Worm (Caenorhabditis elegans): ENCODE results near the gene nft-1.
A peak's percentile ranks its signal among the peaks of the same experiment; 100 is the strongest.

The nft-1 gene

ce11 chrIII:11921658-11922098 lies 2.0 kb upstream of the nft-1 start, which contains the start of gene Y56A3A.22:
Gene Y56A3A.22, plus strand, starts transcription at chrIII:11921692.
- TF ChIP-seq aly-2 (tag; optimal IDR thresholded peaks at IDR 0.05) (no peak), lin-13 (GFP tag; optimal IDR thresholded peaks at IDR 0.05) (peak; percentile 31), blmp-1 (tag; optimal IDR thresholded peaks at IDR 0.05; ENCODE audit: insufficient read depth) (no peak), R02D3.7 (tag; optimal IDR thresholded peaks at IDR 0.05) (no peak), ztf-11 (tag; optimal IDR thresholded peaks at IDR 0.05) (no peak), ama-1 (optimal IDR thresholded peaks at IDR 0.05) (peak; percentile 39), unc-55 (GFP tag; optimal IDR thresholded peaks at IDR 0.05) (peak; percentile 3), elt-1 (tag; optimal IDR thresholded peaks at IDR 0.05) (no peak), zag-1 (tag; optimal IDR thresholded peaks at IDR 0.05) (no peak), sem-4 (tag; optimal IDR thresholded peaks at IDR 0.05) (no peak), nhr-21 (tag; optimal IDR thresholded peaks at IDR 0.05) (peak; percentile 26), lsy-2 (tag; optimal IDR thresholded peaks at IDR 0.05) (peak in 1 of 2 experiments; percentile 57), nhr-12 (tag; optimal IDR thresholded peaks at IDR 0.05) (no peak), nhr-129 (tag; optimal IDR thresholded peaks at IDR 0.05) (peak; percentile 33), nhr-25 (tag; optimal IDR thresholded peaks at IDR 0.05) (no peak), nhr-77 (tag; optimal IDR thresholded peaks at IDR 0.05) (no peak), sma-3 (GFP tag; optimal IDR thresholded peaks at IDR 0.05) (peak; percentile 1), ztf-1 (GFP tag; conservative IDR thresholded peaks at IDR 0.05) (0 out of 2 replicates have a peak, but pooled peaks have one; percentile 27), Y55F3AM.14 (GFP tag; optimal IDR thresholded peaks at IDR 0.05) (peak; percentile 31), gmeb-1 (tag; optimal IDR thresholded peaks at IDR 0.05) (peak; percentile 11), mab-5 (tag; optimal IDR thresholded peaks at IDR 0.05) (peak; percentile 7), ceh-16 (tag; optimal IDR thresholded peaks at IDR 0.05) (no peak)

DNA sequence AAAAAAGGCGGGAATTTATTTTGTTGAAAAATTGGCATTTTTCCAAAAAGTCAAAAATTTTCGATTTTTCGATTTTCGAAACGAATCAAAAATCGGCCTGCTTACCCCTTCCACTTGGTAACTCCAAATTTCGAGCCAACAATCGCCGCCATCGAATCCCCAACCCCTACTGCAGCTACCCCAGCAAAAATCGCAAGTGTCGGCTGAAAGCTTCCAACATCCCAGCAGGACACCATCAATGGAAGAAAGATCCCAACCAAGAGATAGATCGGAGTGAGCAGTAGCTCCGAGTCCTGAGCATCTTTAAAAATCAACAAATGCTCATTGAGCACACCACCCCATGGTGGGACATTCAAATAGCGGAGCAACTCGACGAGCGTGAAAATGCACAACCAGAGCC lies 7.2 kb downstream of the nft-1 start:
- TF ChIP-seq nhr-77 (tag; optimal IDR thresholded peaks at IDR 0.05) = no peak
- TF ChIP-seq alr-1 (tag; optimal IDR thresholded peaks at IDR 0.05) = no peak
- TF ChIP-seq mbf-1 (tag; optimal IDR thresholded peaks at IDR 0.05) = no peak
- TF ChIP-seq R02D3.7 (tag; optimal IDR thresholded peaks at IDR 0.05) = no peak
- no peak for TF ChIP-seq zag-1 (tag; optimal IDR thresholded peaks at IDR 0.05)
- TF ChIP-seq nhr-23 (tag; optimal IDR thresholded peaks at IDR 0.05) = no peak

- TF ChIP-seq nhr-6 (tag; optimal IDR thresholded peaks at IDR 0.05) (no peak), zag-1 (tag; optimal IDR thresholded peaks at IDR 0.05) (no peak), lin-11 (tag; optimal IDR thresholded peaks at IDR 0.05) (no peak), nhr-77 (tag; optimal IDR thresholded peaks at IDR 0.05) (no peak), Y55F3AM.14 (GFP tag; optimal IDR thresholded peaks at IDR 0.05) (no peak), crh-2 (tag; optimal IDR thresholded peaks at IDR 0.05) (no peak), ceh-16 (tag; optimal IDR thresholded peaks at IDR 0.05) (no peak), sma-3 (GFP tag; optimal IDR thresholded peaks at IDR 0.05) (no peak), ztf-4 (tag; optimal IDR thresholded peaks at IDR 0.05) (no peak), nhr-237 (tag; optimal IDR thresholded peaks at IDR 0.05) (no peak), snpc-4 (tag; optimal IDR thresholded peaks at IDR 0.05) (no peak)
Observed at ce11 chrIII:11931960-11932359, 8.3 kb downstream of the nft-1 start.

DNA sequence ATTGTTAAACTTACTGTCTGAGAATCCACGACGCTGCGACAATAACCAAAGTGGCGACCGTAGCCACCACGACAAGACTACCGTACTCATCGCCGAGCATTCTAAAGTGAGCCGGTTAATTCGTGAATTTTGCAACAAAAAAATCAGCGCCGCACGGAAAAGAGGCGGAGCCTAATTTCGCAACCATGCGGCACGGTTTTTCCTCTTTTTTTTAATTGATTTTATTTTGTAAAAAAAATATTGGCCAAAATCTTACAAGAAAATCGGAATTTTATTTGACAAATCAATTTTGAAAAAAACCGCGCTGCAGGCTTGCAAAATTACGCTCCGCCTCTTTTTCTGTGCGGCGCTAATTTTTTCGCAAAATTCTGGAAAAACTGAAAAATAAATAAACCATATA lies 9.9 kb downstream of the nft-1 start, which contains the start of gene dolk-1:
TSS of gene dolk-1 (minus strand) at position 101 of the 400 bp plus-strand sequence.
- TF ChIP-seq gmeb-1 (tag; optimal IDR thresholded peaks at IDR 0.05) (no peak), mdl-1 (tag; optimal IDR thresholded peaks at IDR 0.05) (no peak), nhr-21 (tag; optimal IDR thresholded peaks at IDR 0.05) (no peak), skn-1 (tag; optimal IDR thresholded peaks at IDR 0.05) (no peak)

ce11 chrIII:11935032-11935947 lies 11.6 kb downstream of the nft-1 start:
- TF ChIP-seq snpc-4 (tag; optimal IDR thresholded peaks at IDR 0.05) = no peak
- TF ChIP-seq elt-1 (tag; optimal IDR thresholded peaks at IDR 0.05) = no peak
- TF ChIP-seq skn-1 (tag; optimal IDR thresholded peaks at IDR 0.05) = no peak
- no peak for TF ChIP-seq unc-39 (tag; optimal IDR thresholded peaks at IDR 0.05)
- no peak for TF ChIP-seq ztf-11 (tag; optimal IDR thresholded peaks at IDR 0.05)
- TF ChIP-seq aly-2 (tag; optimal IDR thresholded peaks at IDR 0.05) = no peak
- peak in 1 of 2 experiments; percentile 2 for TF ChIP-seq mdl-1 (tag; optimal IDR thresholded peaks at IDR 0.05)
- TF ChIP-seq elt-3 (tag; optimal IDR thresholded peaks at IDR 0.05) = no peak
- TF ChIP-seq nhr-11 (tag; optimal IDR thresholded peaks at IDR 0.05) = no peak
- peak; percentile 31 for TF ChIP-seq sma-9 (GFP tag; optimal IDR thresholded peaks at IDR 0.05)
- TF ChIP-seq sma-9 (tag; optimal IDR thresholded peaks at IDR 0.05) = no peak
- TF ChIP-seq dmd-4 (tag; optimal IDR thresholded peaks at IDR 0.05) = no peak
- no peak for TF ChIP-seq lin-11 (tag; optimal IDR thresholded peaks at IDR 0.05)
- TF ChIP-seq nhr-21 (tag; optimal IDR thresholded peaks at IDR 0.05) = peak; percentile 8
- TF ChIP-seq ceh-16 (tag; optimal IDR thresholded peaks at IDR 0.05) = no peak
- TF ChIP-seq ceh-82 (tag; optimal IDR thresholded peaks at IDR 0.05) = no peak
- no peak for TF ChIP-seq ztf-1 (GFP tag; conservative IDR thresholded peaks at IDR 0.05)
- no peak for TF ChIP-seq nhr-77 (tag; optimal IDR thresholded peaks at IDR 0.05)
- TF ChIP-seq nhr-129 (tag; optimal IDR thresholded peaks at IDR 0.05) = no peak
- no peak for TF ChIP-seq nhr-25 (tag; optimal IDR thresholded peaks at IDR 0.05)
- TF ChIP-seq gmeb-1 (tag; optimal IDR thresholded peaks at IDR 0.05) = no peak
- no peak for TF ChIP-seq lin-39 (tag; optimal IDR thresholded peaks at IDR 0.05)
- no peak for TF ChIP-seq peb-1 (tag; optimal IDR thresholded peaks at IDR 0.05)
